Fruit fly (Drosophila melanogaster) Kc167 (cell line): ENCODE measurements around the gene CG32772.

Experiments used
- Myc ChIP-seq: fragments of >200 bp; optimal IDR thresholded peaks from 2 replicates; lab custom pipeline; 2017; ENCODE audit warnings: missing external identifiers
- h ChIP-seq: fragments of >200 bp; optimal IDR thresholded peaks from 3 replicates; lab custom pipeline; 2018; ENCODE audit warnings: missing external identifiers
- psq ChIP-seq: fragments of >200 bp; optimal IDR thresholded peaks from 2 replicates; lab custom pipeline; 2017; ENCODE audit warnings: missing external identifiers
- ttk ChIP-seq: sonication (Bioruptor generic); optimal IDR thresholded peaks from 2 replicates; lab custom pipeline; 2017; ENCODE audit warnings: missing external identifiers

DNA sequence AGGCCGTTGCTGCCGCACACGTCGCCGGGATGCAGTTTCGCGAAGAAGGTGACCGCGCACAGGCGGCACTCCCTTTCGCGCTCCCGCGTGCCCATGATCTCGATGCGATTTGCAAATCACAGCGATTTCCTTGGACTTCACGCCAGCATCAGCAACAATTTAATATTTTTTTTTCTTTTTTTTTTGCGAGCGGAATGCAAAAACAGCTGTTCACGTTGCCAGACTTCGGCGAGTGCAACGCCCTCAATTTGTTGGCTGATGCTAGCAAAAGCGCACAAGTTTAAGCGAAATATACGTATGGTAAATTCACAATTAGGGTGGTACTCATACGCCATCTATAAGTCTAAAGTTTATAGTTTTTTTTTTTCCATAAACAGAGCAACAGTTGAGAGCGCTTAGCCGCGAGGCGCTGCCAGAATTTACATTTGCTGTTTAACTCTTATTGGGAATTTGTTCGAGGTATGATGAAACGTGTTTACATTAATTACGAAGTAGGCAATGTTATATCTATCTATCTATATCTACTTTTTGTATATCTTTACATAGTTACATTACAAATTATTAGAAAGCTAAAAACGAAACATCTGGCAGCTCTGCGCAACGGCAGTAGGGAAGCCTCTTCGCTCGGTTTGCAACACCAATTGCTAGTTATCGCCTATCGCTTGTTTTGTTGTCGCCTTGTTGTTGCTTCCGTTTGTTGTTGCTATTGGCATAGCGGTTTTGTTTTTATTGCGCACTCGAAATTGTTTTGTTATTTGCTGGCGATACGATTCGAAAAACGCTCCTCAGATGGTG lies 9.5 kb downstream of the CG32772 start, which contains the start of the genes CG4041 and Hgsnat:
- no peak for TF ChIP-seq h
- no peak for TF ChIP-seq psq
- no peak for TF ChIP-seq ttk (lab: Kevin White, UChicago)
- TF ChIP-seq Myc (lab: Kevin White, UChicago): no peak
